Fruit fly (Drosophila melanogaster) whole organism, embryonic: ENCODE data around the gene CG32681.

Experiments used
- Asciz ChIP-seq: fragments of 200-800 bp; sonication (Bioruptor generic); optimal IDR thresholded peaks from 2 replicates; lab custom pipeline; 2017; ENCODE audit warnings: missing biosample characterization, mild to moderate bottlenecking, missing genetic modification characterization, missing genetic modification reagents
- CG10979 ChIP-seq: fragments of 200-800 bp; sonication (Bioruptor generic); optimal IDR thresholded peaks from 2 replicates; lab custom pipeline; 2018; ENCODE audit warnings: missing biosample characterization, mild to moderate bottlenecking, missing genetic modification characterization, moderate library complexity
- CG11085 ChIP-seq: fragments of 200-800 bp; sonication (Bioruptor generic); IDR thresholded peaks from 2 replicates; pipeline ENCODE4 v1.3.6; 2022; ENCODE audit warnings: missing biosample characterization, missing genetic modification characterization
- CG12659 ChIP-seq: fragments of 200-800 bp; sonication (Bioruptor generic); optimal IDR thresholded peaks from 3 replicates; lab custom pipeline; 2017; ENCODE audit warnings: mild to moderate bottlenecking, missing biosample characterization, missing genetic modification reagents, missing genetic modification characterization
- CG14710 ChIP-seq: fragments of 200-800 bp; sonication (Bioruptor generic); optimal IDR thresholded peaks from 3 replicates; lab custom pipeline; 2019; ENCODE audit warnings: missing biosample characterization, mild to moderate bottlenecking, missing genetic modification characterization, moderate library complexity
- CG15514 ChIP-seq: fragments of 200-800 bp; sonication (Bioruptor generic); optimal IDR thresholded peaks from 3 replicates; lab custom pipeline; 2017; ENCODE audit warnings: missing biosample characterization, missing genetic modification characterization, mild to moderate bottlenecking, moderate library complexity, missing genetic modification reagents
- CG17359 ChIP-seq: fragments of 200-800 bp; sonication (Bioruptor generic); optimal IDR thresholded peaks from 3 replicates; lab custom pipeline; 2018; ENCODE audit warnings: missing biosample characterization, mild to moderate bottlenecking, missing genetic modification characterization, moderate library complexity
- CG17361 ChIP-seq: fragments of 200-800 bp; sonication (Bioruptor generic); IDR thresholded peaks from 3 replicates; pipeline ENCODE4 v1.3.6; 2022; ENCODE audit warnings: missing biosample characterization, missing genetic modification characterization
- CG2199 ChIP-seq: fragments of 200-800 bp; sonication (Bioruptor generic); IDR thresholded peaks from 3 replicates; pipeline ENCODE4 v1.3.6; 2022; ENCODE audit warnings: missing biosample characterization, missing genetic modification characterization
- CG30431 ChIP-seq: fragments of 200-800 bp; sonication (Bioruptor generic); optimal IDR thresholded peaks from 2 replicates; lab custom pipeline; 2017; ENCODE audit warnings: missing biosample characterization, missing genetic modification characterization
- CG3163 ChIP-seq: fragments of 200-800 bp; sonication (Bioruptor generic); optimal IDR thresholded peaks from 3 replicates; lab custom pipeline; 2016; ENCODE audit warnings: missing biosample characterization, missing genetic modification characterization
- CG33557 ChIP-seq: fragments of 200-800 bp; sonication (Bioruptor generic); optimal IDR thresholded peaks from 2 replicates; lab custom pipeline; 2019; ENCODE audit warnings: missing biosample characterization, mild to moderate bottlenecking, missing genetic modification characterization, moderate library complexity
- CG5180 ChIP-seq: fragments of 200-800 bp; sonication (Bioruptor generic); optimal IDR thresholded peaks from 3 replicates; lab custom pipeline; 2017; ENCODE audit warnings: missing biosample characterization, missing genetic modification characterization, mild to moderate bottlenecking, moderate library complexity, missing genetic modification reagents
- Deaf1 ChIP-seq: fragments of 200-800 bp; optimal IDR thresholded peaks from 3 replicates; lab custom pipeline; 2019; ENCODE audit warnings: missing biosample characterization, mild to moderate bottlenecking, missing genetic modification characterization, moderate library complexity
- Dek ChIP-seq: fragments of 200-800 bp; sonication (Bioruptor generic); optimal IDR thresholded peaks from 3 replicates; lab custom pipeline; 2019; ENCODE audit warnings: missing biosample characterization, mild to moderate bottlenecking, missing genetic modification characterization, moderate library complexity
- Dref ChIP-seq: fragments of 200-800 bp; sonication (Bioruptor generic); IDR thresholded peaks from 2 replicates; pipeline ENCODE4 v1.3.6; 2022; ENCODE audit warnings: missing biosample characterization, missing genetic modification characterization
- E2f1 ChIP-seq: fragments of 200-800 bp; sonication (Bioruptor generic); IDR thresholded peaks from 2 replicates; pipeline ENCODE4 v1.3.6; 2022; ENCODE audit warnings: missing biosample characterization, missing genetic modification characterization
- Elba2 ChIP-seq: fragments of 200-800 bp; sonication (Bioruptor generic); optimal IDR thresholded peaks from 3 replicates; lab custom pipeline; 2016; ENCODE audit warnings: missing biosample characterization, missing genetic modification characterization
- Ets97D ChIP-seq: fragments of 200-800 bp; sonication (Bioruptor generic); optimal IDR thresholded peaks from 3 replicates; lab custom pipeline; 2016; ENCODE audit warnings: missing biosample characterization, missing genetic modification characterization
- H2.0 ChIP-seq: fragments of 200-800 bp; sonication (Bioruptor generic); IDR thresholded peaks from 2 replicates; pipeline ENCODE4 v1.3.6; 2022; ENCODE audit warnings: missing biosample characterization, missing genetic modification characterization
- Hr51 ChIP-seq, 2 experiments: fragments of 200-800 bp; sonication (Bioruptor generic); optimal IDR thresholded peaks; 2 replicates in 1 of 2; 3 replicates in 1 of 2; lab custom pipeline; 2016 to 2018; ENCODE audit warnings: missing biosample characterization in 2 of 2, missing genetic modification characterization in 2 of 2, mild to moderate bottlenecking in 1 of 2, moderate library complexity in 1 of 2
- Hr78 ChIP-seq, 2 experiments: fragments of 200-800 bp in 1 of 2; fragments of >200 bp in 1 of 2; sonication (Bioruptor generic) in 1 of 2; optimal IDR thresholded peaks; 2 replicates each; lab custom pipeline; 2017 to 2019; ENCODE audit warnings: missing biosample characterization in 2 of 2, missing genetic modification characterization in 2 of 2, mild to moderate bottlenecking in 1 of 2, moderate library complexity in 1 of 2
- Kr ChIP-seq: fragments of 200-800 bp; sonication (Bioruptor generic); optimal IDR thresholded peaks from 2 replicates; lab custom pipeline; 2017; ENCODE audit warnings: missing biosample characterization, mild to moderate bottlenecking, missing genetic modification characterization
- Oaz ChIP-seq: fragments of 200-800 bp; sonication (Bioruptor generic); IDR thresholded peaks from 2 replicates; pipeline ENCODE4 v1.3.6; 2022; ENCODE audit warnings: missing biosample characterization, missing genetic modification characterization
- Opbp ChIP-seq: fragments of 200-800 bp; sonication (Bioruptor generic); IDR thresholded peaks from 3 replicates; pipeline ENCODE4 v1.3.6; 2022; ENCODE audit warnings: missing biosample characterization, missing genetic modification characterization; ENCODE audit not compliant: partially characterized antibody
- Poxn ChIP-seq: fragments of 200-800 bp; sonication (Bioruptor generic); IDR thresholded peaks from 2 replicates; pipeline ENCODE4 v1.3.6; 2022; ENCODE audit warnings: missing biosample characterization, missing genetic modification characterization
- bowl ChIP-seq: fragments of 200-800 bp; sonication (Bioruptor generic); IDR thresholded peaks from 2 replicates; pipeline ENCODE4 v1.3.6; 2022; ENCODE audit warnings: missing biosample characterization, missing genetic modification characterization
- chm ChIP-seq: fragments of 200-800 bp; sonication (Bioruptor generic); IDR thresholded peaks from 2 replicates; pipeline ENCODE4 v1.3.6; 2022; ENCODE audit warnings: missing biosample characterization, missing genetic modification characterization
- dmrt11E ChIP-seq: fragments of 200-800 bp; sonication (Bioruptor generic); optimal IDR thresholded peaks from 3 replicates; lab custom pipeline; 2018; ENCODE audit warnings: missing biosample characterization, mild to moderate bottlenecking, missing genetic modification characterization, moderate library complexity
- dmrt99B ChIP-seq: fragments of 200-800 bp; sonication (Bioruptor generic); optimal IDR thresholded peaks from 2 replicates; lab custom pipeline; 2018; ENCODE audit warnings: missing biosample characterization, mild to moderate bottlenecking, missing genetic modification characterization, moderate library complexity
- emc ChIP-seq: fragments of 200-800 bp; sonication (Bioruptor generic); optimal IDR thresholded peaks from 2 replicates; lab custom pipeline; 2016; ENCODE audit warnings: missing biosample characterization, missing genetic modification characterization
- fd102C ChIP-seq: fragments of 200-800 bp; sonication (Bioruptor generic); optimal IDR thresholded peaks from 2 replicates; lab custom pipeline; 2018; ENCODE audit warnings: missing biosample characterization, mild to moderate bottlenecking, missing genetic modification characterization, moderate library complexity
- ftz-f1 ChIP-seq: fragments of 200-800 bp; sonication (Bioruptor generic); optimal IDR thresholded peaks from 2 replicates; lab custom pipeline; 2016; ENCODE audit warnings: missing biosample characterization, missing genetic modification characterization
- fu2 ChIP-seq: fragments of 200-800 bp; sonication (Bioruptor generic); optimal IDR thresholded peaks from 2 replicates; lab custom pipeline; 2016; ENCODE audit warnings: missing biosample characterization, missing genetic modification characterization
- gce ChIP-seq: fragments of 200-800 bp; sonication (Bioruptor generic); IDR thresholded peaks from 3 replicates; pipeline ENCODE4 v1.3.6; 2022; ENCODE audit warnings: missing biosample characterization, missing genetic modification characterization
- grn ChIP-seq: fragments of 200-800 bp; sonication (Bioruptor generic); optimal IDR thresholded peaks from 3 replicates; lab custom pipeline; 2017; ENCODE audit warnings: missing biosample characterization, missing genetic modification characterization
- gsb-n ChIP-seq: fragments of 200-800 bp; sonication (Bioruptor generic); optimal IDR thresholded peaks from 3 replicates; lab custom pipeline; 2018; ENCODE audit warnings: missing biosample characterization, mild to moderate bottlenecking, missing genetic modification characterization
- hbn ChIP-seq: fragments of 200-800 bp; sonication (Bioruptor generic); IDR thresholded peaks from 2 replicates; pipeline ENCODE4 v1.3.6; 2022; ENCODE audit warnings: missing biosample characterization, missing genetic modification characterization; ENCODE audit not compliant: partially characterized antibody
- her ChIP-seq: fragments of 200-800 bp; sonication (Bioruptor generic); optimal IDR thresholded peaks from 2 replicates; lab custom pipeline; 2016; ENCODE audit warnings: missing biosample characterization, missing genetic modification characterization
- hkb ChIP-seq, 2 experiments: fragments of 200-800 bp in 1 of 2; fragments of >200 bp in 1 of 2; sonication (Bioruptor generic) in 1 of 2; IDR thresholded peaks in 1 of 2; optimal IDR thresholded peaks in 1 of 2; 2 replicates each; pipeline versions ENCODE4 v1.3.6 to Lab custom; 2017 to 2022; ENCODE audit warnings: missing biosample characterization in 1 of 2, missing genetic modification characterization in 1 of 2
- kah ChIP-seq: fragments of 200-800 bp; sonication (Bioruptor generic); optimal IDR thresholded peaks from 2 replicates; lab custom pipeline; 2018; ENCODE audit warnings: missing biosample characterization, mild to moderate bottlenecking, missing genetic modification characterization
- nom ChIP-seq: fragments of 200-800 bp; sonication (Bioruptor generic); optimal IDR thresholded peaks from 2 replicates; lab custom pipeline; 2017; ENCODE audit warnings: missing biosample characterization, missing genetic modification characterization, mild to moderate bottlenecking, moderate library complexity, missing genetic modification reagents
- org-1 ChIP-seq: fragments of 200-800 bp; sonication (Bioruptor generic); optimal IDR thresholded peaks from 2 replicates; lab custom pipeline; 2017; ENCODE audit warnings: missing biosample characterization, missing genetic modification characterization
- p53 ChIP-seq: fragments of 200-800 bp; sonication (Bioruptor generic); optimal IDR thresholded peaks from 2 replicates; lab custom pipeline; 2016; ENCODE audit warnings: missing biosample characterization, missing genetic modification characterization
- scrt ChIP-seq: fragments of 200-800 bp; sonication (Bioruptor generic); optimal IDR thresholded peaks from 2 replicates; lab custom pipeline; 2018; ENCODE audit warnings: missing biosample characterization, mild to moderate bottlenecking, missing genetic modification characterization, moderate library complexity
- stwl ChIP-seq: fragments of 200-800 bp; sonication (Bioruptor generic); optimal IDR thresholded peaks from 3 replicates; lab custom pipeline; 2018; ENCODE audit warnings: missing biosample characterization, mild to moderate bottlenecking, missing genetic modification characterization, moderate library complexity
- sug ChIP-seq: fragments of 200-800 bp; optimal IDR thresholded peaks from 2 replicates; lab custom pipeline; 2019; ENCODE audit warnings: missing biosample characterization, mild to moderate bottlenecking, missing genetic modification characterization, moderate library complexity
- zen ChIP-seq: fragments of 200-800 bp; sonication (Bioruptor generic); optimal IDR thresholded peaks from 3 replicates; lab custom pipeline; 2018; ENCODE audit warnings: missing biosample characterization, mild to moderate bottlenecking, missing genetic modification characterization, moderate library complexity

The CG32681 gene

dm6 chrX:10365748-10366415, 15.3 kb downstream of the CG32681 start (continued):
- TF ChIP-seq fd102C (no peak), CG2199 (no peak), CG17361 (GFP tag; lab: Robert Waterston, UW) (peak; percentile 21; the same call in 1 of the 3 replicates), Ets97D (GFP tag; lab: Kevin White, UChicago) (peak; percentile 31), dmrt99B (no peak), Asciz (peak; percentile 16), scrt (GFP tag; lab: Kevin White, UChicago) (no peak), fu2 (GFP tag; lab: Kevin White, UChicago) (no peak), grn (GFP tag; lab: Kevin White, UChicago) (no peak), zen (tag; lab: Kevin White, UChicago) (no peak), emc (GFP tag; lab: Kevin White, UChicago) (no peak), Kr (no peak), CG15514 (GFP tag; lab: Kevin White, UChicago) (peak; percentile 46), ftz-f1 (GFP tag; lab: Kevin White, UChicago) (peak; percentile 15), her (GFP tag; lab: Kevin White, UChicago) (no peak), Hr51 (GFP tag; optimal IDR thresholded peaks at IDR 0.05; lab: Kevin White, UChicago) (peak; percentile 0 to 12), H2.0 (GFP tag; lab: Robert Waterston, UW) (no peak), CG3163 (no peak), CG10979 (no peak), CG14710 (tag; lab: Kevin White, UChicago) (no peak), Deaf1 (tag; lab: Kevin White, UChicago) (peak; percentile 34), stwl (tag; lab: Kevin White, UChicago) (peak; percentile 76), hkb (optimal IDR thresholded peaks at IDR 0.05; lab: Kevin White, UChicago) (no peak), hkb (GFP tag; IDR thresholded peaks at IDR 0.05; lab: Robert Waterston, UW) (no peak), Elba2 (GFP tag; lab: Kevin White, UChicago) (peak; percentile 17), Opbp (GFP tag; lab: Robert Waterston, UW) (peak; percentile 90; the same call in 2 of the 3 replicates), CG11085 (GFP tag; lab: Robert Waterston, UW) (no peak), CG30431 (no peak), CG12659 (GFP tag; lab: Kevin White, UChicago) (peak; percentile 36), org-1 (GFP tag; lab: Kevin White, UChicago) (peak; percentile 8), CG5180 (GFP tag; lab: Kevin White, UChicago) (no peak), Hr78 (GFP tag; optimal IDR thresholded peaks at IDR 0.05; lab: Kevin White, UChicago) (no peak), CG17359 (tag; lab: Kevin White, UChicago) (no peak), Dek (tag; lab: Kevin White, UChicago) (no peak), Poxn (GFP tag; lab: Robert Waterston, UW) (no peak), nom (GFP tag; lab: Kevin White, UChicago) (peak; percentile 56), E2f1 (GFP tag; lab: Robert Waterston, UW) (no peak), gce (GFP tag; lab: Robert Waterston, UW) (0 out of 3 replicates have a peak, but pooled peaks have one; percentile 21), sug (tag; lab: Kevin White, UChicago) (peak; percentile 49), hbn (GFP tag; lab: Robert Waterston, UW) (peak; percentile 91), chm (GFP tag; lab: Robert Waterston, UW) (no peak), bowl (GFP tag; lab: Robert Waterston, UW) (no peak), Oaz (no peak), dmrt11E (no peak), gsb-n (no peak), Dref (GFP tag; lab: Robert Waterston, UW) (peak; percentile 95), p53 (GFP tag; lab: Kevin White, UChicago) (no peak), CG33557 (no peak), kah (GFP tag; lab: Kevin White, UChicago) (peak; percentile 15)
